Worm (Caenorhabditis elegans) whole organism, young adult: Measurements from ENCODE around the gene B0035.3.

Source experiments
- B0035.1 ChIP-seq: sonication (generic microtip); optimal IDR thresholded peaks from 2 replicates; lab custom pipeline; 2016; ENCODE audit warnings: missing genetic modification characterization, mild to moderate bottlenecking, missing compliant biosample characterization, missing genotype, missing genetic modification reagents
- F23B12.7 ChIP-seq: sonication (generic microtip); optimal IDR thresholded peaks from 2 replicates; lab custom pipeline; 2017; ENCODE audit warnings: missing genetic modification characterization, mild to moderate bottlenecking, missing compliant biosample characterization, antibody characterized with exemption, moderate library complexity; ENCODE audit not compliant: insufficient read depth
- F49E8.2 ChIP-seq: sonication (generic microtip); optimal IDR thresholded peaks from 3 replicates; lab custom pipeline; 2017; ENCODE audit warnings: missing genetic modification characterization, mild to moderate bottlenecking, missing compliant biosample characterization, antibody characterized with exemption, moderate library complexity; ENCODE audit not compliant: insufficient read depth
- F55B11.4 ChIP-seq: sonication (generic microtip); optimal IDR thresholded peaks from 2 replicates; lab custom pipeline; 2016; ENCODE audit warnings: missing compliant biosample characterization, missing genetic modification characterization, borderline replicate concordance; ENCODE audit not compliant: insufficient read depth
- Y53G8AR.9 ChIP-seq: fragments of 200-800 bp; sonication (Bioruptor generic); conservative IDR thresholded peaks from 2 replicates; pipeline ENCODE4 v1.3.6; 2022; ENCODE audit warnings: missing genetic modification reagents, missing genetic modification characterization, missing compliant biosample characterization
- Y67H2A.10 ChIP-seq: fragments of 200-800 bp; sonication (Bioruptor generic); conservative IDR thresholded peaks from 2 replicates; pipeline ENCODE4 v1.3.6; 2022; ENCODE audit warnings: missing genetic modification reagents, missing genetic modification characterization, missing compliant biosample characterization
- Y79H2A.3 ChIP-seq: fragments of 200-800 bp; sonication (Bioruptor generic); conservative IDR thresholded peaks from 2 replicates; pipeline ENCODE4 v1.3.6; 2022; ENCODE audit warnings: missing genetic modification reagents, missing genetic modification characterization, missing compliant biosample characterization
- aptf-2 ChIP-seq: fragments of 200-800 bp; sonication (Bioruptor generic); conservative IDR thresholded peaks from 2 replicates; pipeline ENCODE4 v1.3.6; 2022; ENCODE audit warnings: missing genetic modification reagents, missing genetic modification characterization, missing compliant biosample characterization
- attf-5 ChIP-seq: fragments of 200-800 bp; sonication (Bioruptor generic); optimal IDR thresholded peaks from 2 replicates; lab custom pipeline; 2018; ENCODE audit warnings: mild to moderate bottlenecking, missing genetic modification characterization, missing compliant biosample characterization
- cebp-1 ChIP-seq, 2 experiments: fragments of 200-800 bp in 1 of 2; sonication (Bioruptor generic) in 1 of 2; sonication (generic microtip) in 1 of 2; IDR thresholded peaks in 1 of 2; optimal IDR thresholded peaks in 1 of 2; 2 replicates each; pipeline versions ENCODE4 v1.3.6 to Lab custom; 2017 to 2022; ENCODE audit warnings: missing compliant biosample characterization in 2 of 2, missing genetic modification characterization in 2 of 2, mild to moderate bottlenecking in 1 of 2, missing genetic modification reagents in 1 of 2, moderate library complexity in 1 of 2
- ceh-100 ChIP-seq: fragments of 200-800 bp; sonication (Bioruptor generic); IDR thresholded peaks from 2 replicates; pipeline ENCODE4 v1.3.6; 2022; ENCODE audit warnings: missing genetic modification reagents, missing genetic modification characterization, missing compliant biosample characterization
- ceh-40 ChIP-seq: fragments of 200-800 bp; sonication (Bioruptor generic); IDR thresholded peaks from 2 replicates; pipeline ENCODE4 v1.3.6; 2022; ENCODE audit warnings: missing genetic modification characterization, missing compliant biosample characterization
- egrh-3 ChIP-seq: fragments of 200-800 bp; sonication (Bioruptor generic); IDR thresholded peaks from 2 replicates; pipeline ENCODE4 v1.3.6; 2022; ENCODE audit warnings: missing genetic modification reagents, missing genetic modification characterization, missing compliant biosample characterization
- him-1 ChIP-seq: sonication (generic microtip); optimal IDR thresholded peaks from 2 replicates; lab custom pipeline; 2016; ENCODE audit warnings: missing genotype, missing genetic modification reagents, missing genetic modification characterization, missing compliant biosample characterization
- hmg-1.2 ChIP-seq: fragments of 200-800 bp; sonication (Bioruptor generic); IDR thresholded peaks from 2 replicates; pipeline ENCODE4 v1.3.6; 2022; ENCODE audit warnings: missing genetic modification reagents, missing genetic modification characterization, missing compliant biosample characterization
- hsf-1 ChIP-seq: fragments of 200-800 bp; sonication (Bioruptor generic); IDR thresholded peaks from 2 replicates; pipeline ENCODE4 v1.3.6; 2022; ENCODE audit warnings: missing genetic modification reagents, missing genetic modification characterization, missing compliant biosample characterization
- lag-1 ChIP-seq: fragments of 200-800 bp; sonication (Bioruptor generic); IDR thresholded peaks from 2 replicates; pipeline ENCODE4 v1.3.6; 2022; ENCODE audit warnings: missing genetic modification reagents, missing genetic modification characterization, missing compliant biosample characterization
- lin-26 ChIP-seq: fragments of 200-800 bp; sonication (Bioruptor generic); IDR thresholded peaks from 2 replicates; pipeline ENCODE4 v1.3.6; 2022; ENCODE audit warnings: missing genetic modification reagents, missing genetic modification characterization, missing compliant biosample characterization
- lin-35 ChIP-seq, 3 experiments: fragments of 150-350 bp in 2 of 3; sonication (generic microtip) in 1 of 3; optimal IDR thresholded peaks; 2 replicates each; lab custom pipeline; 2014 to 2018; ENCODE audit warnings: missing biosample characterization in 3 of 3, missing genetic modification characterization in 3 of 3, missing genetic modification reagents in 3 of 3
- lin-54 ChIP-seq: fragments of 200-800 bp; sonication (Bioruptor generic); optimal IDR thresholded peaks from 2 replicates; lab custom pipeline; 2018; ENCODE audit warnings: mild to moderate bottlenecking, missing genetic modification characterization, missing compliant biosample characterization
- lir-1 ChIP-seq: fragments of 200-800 bp; sonication (Bioruptor generic); conservative IDR thresholded peaks from 2 replicates; pipeline ENCODE4 v1.3.6; 2022; ENCODE audit warnings: missing genetic modification reagents, missing genetic modification characterization, missing compliant biosample characterization
- mcd-1 ChIP-seq: fragments of 200-800 bp; sonication (Bioruptor generic); IDR thresholded peaks from 2 replicates; pipeline ENCODE4 v1.3.6; 2022; ENCODE audit warnings: missing genetic modification reagents, missing genetic modification characterization, missing compliant biosample characterization
- mxl-1 ChIP-seq: sonication (generic microtip); optimal IDR thresholded peaks from 2 replicates; lab custom pipeline; 2016; ENCODE audit warnings: missing genetic modification characterization, missing compliant biosample characterization
- nfya-1 ChIP-seq: sonication (generic microtip); optimal IDR thresholded peaks from 2 replicates; lab custom pipeline; 2017; ENCODE audit warnings: antibody characterized with exemption, missing compliant biosample characterization, missing genetic modification characterization, borderline replicate concordance; ENCODE audit not compliant: insufficient read depth
- nfya-2 ChIP-seq: fragments of 200-800 bp; sonication (Bioruptor generic); IDR thresholded peaks from 2 replicates; pipeline ENCODE4 v1.3.6; 2022; ENCODE audit warnings: missing genetic modification reagents, missing genetic modification characterization, missing compliant biosample characterization
- nhr-80 ChIP-seq: sonication (generic microtip); optimal IDR thresholded peaks from 2 replicates; lab custom pipeline; 2016; ENCODE audit warnings: missing genetic modification characterization, missing compliant biosample characterization
- pha-4 ChIP-seq: fragments of 150-350 bp; sonication (generic microtip); optimal IDR thresholded peaks from 2 replicates; lab custom pipeline; 2014; ENCODE audit warnings: missing biosample characterization, missing genetic modification reagents, missing genetic modification characterization
- zfh-2 ChIP-seq: fragments of 200-800 bp; sonication (Bioruptor generic); conservative IDR thresholded peaks from 2 replicates; pipeline ENCODE4 v1.3.6; 2022; ENCODE audit warnings: missing genetic modification reagents, missing genetic modification characterization, missing compliant biosample characterization
- zim-3 ChIP-seq: sonication (generic microtip); optimal IDR thresholded peaks from 2 replicates; lab custom pipeline; 2017; ENCODE audit warnings: mild to moderate bottlenecking, missing genetic modification characterization, moderate library complexity, missing compliant biosample characterization
- ztf-25 ChIP-seq: fragments of 200-800 bp; sonication (Bioruptor generic); IDR thresholded peaks from 2 replicates; pipeline ENCODE4 v1.3.6; 2022; ENCODE audit warnings: missing genetic modification reagents, missing genetic modification characterization, missing compliant biosample characterization
- ztf-28 ChIP-seq: fragments of 200-800 bp; sonication (Bioruptor generic); IDR thresholded peaks from 2 replicates; pipeline ENCODE4 v1.3.6; 2022; ENCODE audit warnings: missing genetic modification reagents, missing genetic modification characterization, missing compliant biosample characterization

Gene B0035.3

DNA sequence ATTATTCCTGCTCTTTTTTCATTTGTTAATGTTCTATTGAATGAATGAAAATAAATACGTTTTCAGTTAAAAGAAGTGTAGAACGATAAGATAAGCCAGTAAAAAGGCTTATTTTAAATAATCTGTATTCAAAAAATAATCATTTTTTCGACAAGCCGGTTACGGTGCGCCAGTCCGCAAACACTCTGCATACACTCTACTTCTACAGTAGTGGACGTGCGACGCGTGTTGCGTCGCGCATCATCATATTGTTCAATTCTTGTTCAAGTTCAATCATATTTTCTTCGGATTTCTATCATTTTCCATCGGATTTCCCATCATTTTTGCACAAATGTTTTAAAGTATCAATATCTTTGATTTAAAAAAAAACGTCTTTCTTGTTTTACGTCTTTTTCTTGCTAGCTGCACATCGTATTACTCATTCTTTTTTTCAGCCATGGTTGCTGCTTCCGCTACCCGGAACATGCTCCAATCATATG is 5.1 kb upstream of the B0035.3 start, which contains the start of gene B0035.18 (continued):
- no peak for TF ChIP-seq lag-1 (GFP tag; lab: Robert Waterston, UW)
- TF ChIP-seq zfh-2, result no peak

DNA sequence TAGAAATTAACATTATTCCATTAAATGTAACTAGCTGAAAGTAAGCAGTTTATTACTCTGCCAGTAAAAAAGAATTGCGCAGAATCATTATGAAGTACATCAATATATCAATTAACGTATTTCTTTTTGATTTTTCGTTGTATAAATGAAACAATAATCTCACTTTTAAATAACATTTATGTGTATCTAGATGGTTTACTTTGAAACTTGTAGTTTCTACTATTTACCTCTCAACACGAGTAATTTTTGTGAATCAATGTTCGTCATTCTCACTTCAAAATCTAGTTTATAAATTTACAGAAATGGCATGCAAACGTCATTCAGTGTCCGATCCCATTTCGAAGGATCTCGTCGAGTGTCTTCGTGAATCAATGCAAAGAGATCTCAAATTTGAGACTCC is 2.3 kb upstream of the B0035.3 start, which contains the start of gene gspd-1:
Gene gspd-1, plus strand, starts transcription at position 301 of the 400 bp plus-strand sequence.
- TF ChIP-seq nfya-1 (tag; lab: Kevin White, UChicago), result no peak

DNA sequence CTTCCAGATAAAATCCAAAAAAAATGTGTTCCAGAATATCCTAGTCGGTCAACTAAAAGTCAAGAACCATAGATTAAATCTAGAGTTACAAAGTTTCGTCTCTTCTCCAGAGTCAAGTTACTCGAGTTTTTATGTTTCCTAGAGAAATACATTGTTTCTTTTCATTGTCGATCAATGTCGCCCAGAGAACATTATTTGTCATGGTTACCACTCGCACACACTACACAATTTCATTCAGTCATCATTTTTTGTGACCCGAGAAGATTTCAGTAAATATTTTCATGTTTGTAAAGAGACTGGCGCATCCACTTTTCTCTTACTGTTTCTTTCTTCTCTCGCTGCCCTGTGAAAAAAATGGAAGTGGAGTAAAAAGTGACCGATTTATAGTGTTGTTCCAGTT is 1.8 kb upstream of the B0035.3 start:
- TF ChIP-seq Y53G8AR.9 (GFP tag; lab: Robert Waterston, UW) (no peak), attf-5 (no peak), hmg-1.2 (GFP tag; lab: Robert Waterston, UW) (no peak), B0035.1 (tag; lab: Kevin White, UChicago) (no peak), mxl-1 (tag; lab: Kevin White, UChicago) (no peak), Y67H2A.10 (no peak), egrh-3 (GFP tag; lab: Robert Waterston, UW) (no peak), ceh-40 (GFP tag; lab: Robert Waterston, UW) (no peak)
- TF ChIP-seq, all 124 proteins: peak for 0

DNA sequence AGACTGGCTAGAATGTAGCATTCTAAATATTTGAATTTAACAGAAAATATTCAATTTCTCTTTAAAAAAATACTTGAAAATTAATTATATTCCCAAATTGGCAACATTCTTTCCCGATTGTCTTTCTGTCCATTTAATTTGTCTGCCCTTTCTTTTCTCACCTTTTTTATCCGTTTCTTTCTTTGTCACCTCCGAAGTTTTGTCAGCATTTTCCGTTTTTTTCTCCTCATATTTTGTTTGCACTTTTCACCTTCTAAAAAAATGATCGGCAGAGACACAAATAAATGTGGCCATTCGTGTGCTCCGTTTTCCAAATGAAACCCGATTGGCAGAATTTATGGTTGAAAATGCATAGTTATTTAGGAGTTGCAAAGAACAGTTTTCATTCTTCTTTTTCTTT is 1.3 kb upstream of the B0035.3 start:
- TF ChIP-seq aptf-2 (GFP tag; lab: Robert Waterston, UW), result no peak
- no peak for TF ChIP-seq lin-54 (GFP tag; lab: Kevin White, UChicago)
- TF ChIP-seq nhr-80, result peak; percentile 5

DNA sequence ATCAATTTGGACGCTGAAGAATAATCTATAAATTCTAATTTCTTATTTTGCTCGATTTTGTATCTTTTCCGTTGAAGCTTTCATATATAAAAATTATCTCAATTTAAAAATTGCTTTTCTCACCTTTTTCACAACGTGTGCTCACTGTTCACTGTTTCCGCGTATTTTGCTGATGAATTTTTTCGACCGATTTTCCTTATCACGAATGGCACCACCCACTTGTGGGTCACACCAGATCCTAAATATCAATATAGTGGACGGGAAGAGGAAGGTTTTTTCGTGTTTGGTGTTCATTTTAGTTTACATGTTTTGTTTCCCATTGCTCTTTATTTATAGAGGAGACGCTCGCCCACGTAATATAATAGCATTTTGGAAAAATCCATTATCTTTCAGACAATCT is 890 bp upstream of the B0035.3 start:
- peak; percentile 51; the same call in 1 of the 2 replicates for TF ChIP-seq hsf-1 (GFP tag; lab: Robert Waterston, UW)
- no peak for TF ChIP-seq lir-1 (GFP tag; lab: Robert Waterston, UW)
- no peak for TF ChIP-seq nfya-2

DNA sequence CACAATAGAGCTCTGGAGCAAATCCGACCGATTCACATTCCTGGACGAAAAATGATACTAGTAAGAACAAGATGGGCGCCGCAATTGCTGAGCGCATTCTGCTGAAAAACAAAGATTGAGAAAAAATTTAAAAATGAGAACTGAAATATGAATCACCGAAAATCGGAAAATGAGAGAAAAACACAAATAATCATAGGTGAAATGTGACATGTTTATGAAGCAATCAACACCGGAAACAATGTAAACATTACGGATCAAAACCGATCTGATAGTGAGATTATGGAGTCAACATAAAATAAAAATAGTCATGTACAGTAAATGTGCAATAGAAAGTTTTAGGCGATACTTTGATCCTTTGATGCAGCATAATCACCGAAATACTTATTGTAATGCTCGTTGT is 918 bp downstream of the B0035.3 start, which contains the start of gene dnj-2:
Gene dnj-2, minus strand, starts transcription at position 101 of the 400 bp plus-strand sequence.
- TF ChIP-seq Y79H2A.3 (GFP tag; lab: Robert Waterston, UW), result no peak

DNA sequence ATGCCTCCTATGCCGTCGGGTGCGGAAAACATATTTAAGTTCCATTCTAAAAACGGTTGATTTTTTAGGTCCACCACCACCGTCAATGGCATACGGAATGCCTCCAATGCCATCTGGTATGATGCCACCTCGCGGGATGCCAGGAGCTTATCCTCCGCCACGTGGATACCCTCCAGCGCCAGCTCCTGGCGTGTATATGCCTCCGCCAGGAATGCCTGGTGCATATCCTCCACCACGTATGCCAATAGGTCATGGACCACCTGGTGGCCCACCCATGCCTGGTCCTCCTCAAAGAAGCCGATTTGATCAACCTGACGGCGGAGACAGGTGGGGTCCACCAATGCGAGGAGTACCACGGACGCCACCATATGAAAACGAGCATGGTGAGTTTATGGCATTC is 3.3 kb downstream of the B0035.3 start:
- TF ChIP-seq zfh-2 (peak; percentile 71), lin-26 (peak; percentile 18; the same call in 1 of the 2 replicates), ztf-28 (GFP tag; lab: Robert Waterston, UW) (0 out of 2 replicates have a peak, but pooled peaks have one; percentile 53), pha-4 (tag; lab: Kevin White, UChicago) (no peak)

DNA sequence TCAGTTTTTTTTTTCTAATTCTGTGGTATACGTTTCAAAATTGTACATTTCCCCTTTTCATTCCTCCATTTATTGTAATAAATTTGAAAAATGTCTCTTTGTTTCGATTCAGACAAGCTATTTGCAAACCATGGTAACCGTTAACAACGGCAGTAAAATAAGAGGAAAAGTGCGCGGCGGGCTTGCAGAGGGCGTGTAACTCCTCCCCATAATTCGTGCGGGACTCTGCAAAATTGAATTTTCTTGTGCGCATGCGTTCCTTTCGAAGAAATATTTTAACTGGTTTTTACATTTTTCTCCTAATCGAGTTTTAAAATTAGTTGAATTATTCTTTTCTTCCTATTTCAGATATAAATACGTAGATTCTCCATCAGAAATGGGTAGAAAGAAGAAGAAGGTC is 4.2 kb downstream of the B0035.3 start, which contains the start of gene znf-207:
Gene znf-207, plus strand, starts transcription at position 349 of the 400 bp plus-strand sequence.
- peak in 1 of 3 experiments; percentile 25 for TF ChIP-seq lin-35 (GFP tag; optimal IDR thresholded peaks at IDR 0.05; lab: Kevin White, UChicago)
- TF ChIP-seq F23B12.7 (tag; lab: Kevin White, UChicago), result peak; percentile 49
- TF ChIP-seq zim-3 (tag; lab: Kevin White, UChicago), result no peak
- TF ChIP-seq F55B11.4, result no peak
- peak; percentile 6 for TF ChIP-seq nhr-80
- peak; percentile 49 for TF ChIP-seq attf-5
- 0 out of 2 replicates have a peak, but pooled peaks have one; percentile 21 for TF ChIP-seq mcd-1 (GFP tag; lab: Robert Waterston, UW)
- no peak for TF ChIP-seq cebp-1 (GFP tag; IDR thresholded peaks at IDR 0.05; lab: Robert Waterston, UW)
- TF ChIP-seq cebp-1 (tag; optimal IDR thresholded peaks at IDR 0.05; lab: Kevin White, UChicago), result peak; percentile 44
- no peak for TF ChIP-seq ztf-25 (GFP tag; lab: Robert Waterston, UW)
- TF ChIP-seq ceh-100 (GFP tag; lab: Robert Waterston, UW), result peak; percentile 43
- no peak for TF ChIP-seq F49E8.2 (tag; lab: Kevin White, UChicago)
- TF ChIP-seq him-1, result no peak
- TF ChIP-seq, all 124 proteins: peak for 7
